Worm (Caenorhabditis elegans): ENCODE data around the gene eif-3.G.
A peak's percentile ranks its signal among the peaks of the same experiment; 100 is the strongest.

eif-3.G gene

DNA sequence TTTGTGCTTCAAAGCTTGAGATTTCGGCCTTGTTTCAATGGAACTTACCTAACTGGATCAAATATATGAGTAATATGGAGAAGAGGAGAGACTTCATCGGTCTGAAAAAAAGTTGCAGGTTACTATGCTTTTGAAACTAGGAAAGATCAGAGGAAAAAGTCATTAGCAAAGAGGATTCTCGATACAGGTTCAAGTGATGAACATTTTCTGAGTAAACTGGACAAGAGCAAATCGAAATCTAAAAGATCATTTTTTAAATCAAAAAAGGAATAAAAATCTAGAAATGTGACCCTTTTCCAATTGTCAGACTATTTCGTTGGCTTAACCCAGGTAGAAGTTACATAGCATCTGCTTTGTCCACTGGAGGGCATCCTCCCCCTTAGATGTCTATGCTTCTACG is 37.8 kb upstream of the eif-3.G start, which contains the start of gene skpo-1:
skpo-1 (minus strand) TSS at position 101 of the 400 bp plus-strand sequence.
- TF ChIP-seq zip-8 (tag; optimal IDR thresholded peaks at IDR 0.05) = no peak
- no peak for TF ChIP-seq unc-39 (tag; optimal IDR thresholded peaks at IDR 0.05)
- TF ChIP-seq elt-1 (tag; optimal IDR thresholded peaks at IDR 0.05; ENCODE audit: borderline replicate concordance, insufficient read depth) = no peak
- no peak for TF ChIP-seq nhr-76 (tag; optimal IDR thresholded peaks at IDR 0.05)
- no peak for TF ChIP-seq elt-3 (tag; optimal IDR thresholded peaks at IDR 0.05)
- TF ChIP-seq lin-32 (GFP tag; optimal IDR thresholded peaks at IDR 0.05) = no peak
- TF ChIP-seq tbx-8 (GFP tag; optimal IDR thresholded peaks at IDR 0.05) = no peak
- no peak for TF ChIP-seq pha-4 (tag; optimal IDR thresholded peaks at IDR 0.05)
- no peak for TF ChIP-seq nhr-28 (tag; optimal IDR thresholded peaks at IDR 0.05)
- TF ChIP-seq bed-3 (GFP tag; optimal IDR thresholded peaks at IDR 0.05) = no peak
- TF ChIP-seq nhr-12 (tag; optimal IDR thresholded peaks at IDR 0.05) = no peak

DNA sequence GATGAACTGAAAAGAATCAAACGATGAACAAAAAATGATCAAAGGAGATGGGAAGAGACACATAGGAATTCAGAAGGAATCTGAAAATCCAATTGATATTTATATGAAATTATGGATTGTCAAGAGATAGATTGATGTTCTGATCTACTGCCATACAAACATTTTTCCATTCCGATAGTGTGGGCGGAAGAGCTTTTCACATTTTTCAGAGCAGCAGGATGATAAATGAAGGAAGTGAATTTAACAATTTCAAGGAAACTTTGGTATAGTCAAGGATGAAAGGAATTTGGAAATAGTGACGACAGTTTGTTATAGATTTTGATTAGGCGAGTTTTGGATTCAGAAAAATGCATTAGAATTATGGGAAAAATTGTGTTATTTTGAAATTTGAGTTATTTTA is 37.3 kb upstream of the eif-3.G start, which contains the start of gene ubc-24:
ubc-24 (plus strand) TSS at position 301 of the 400 bp plus-strand sequence.
- TF ChIP-seq hlh-1 (tag; optimal IDR thresholded peaks at IDR 0.05) (no peak), cnd-1 (tag; optimal IDR thresholded peaks at IDR 0.05) (no peak), tbx-8 (GFP tag; optimal IDR thresholded peaks at IDR 0.05) (no peak), nhr-76 (tag; optimal IDR thresholded peaks at IDR 0.05) (no peak), drap-1 (GFP tag; optimal IDR thresholded peaks at IDR 0.05) (no peak), unc-39 (tag; optimal IDR thresholded peaks at IDR 0.05) (no peak), lin-32 (GFP tag; optimal IDR thresholded peaks at IDR 0.05) (no peak), ztf-11 (tag; optimal IDR thresholded peaks at IDR 0.05) (no peak), elt-1 (tag; optimal IDR thresholded peaks at IDR 0.05; ENCODE audit: borderline replicate concordance, insufficient read depth) (no peak), ham-2 (GFP tag; optimal IDR thresholded peaks at IDR 0.05) (no peak), snpc-4 (tag; optimal IDR thresholded peaks at IDR 0.05) (no peak), ces-1 (GFP tag; optimal IDR thresholded peaks at IDR 0.05) (no peak), ceh-83 (GFP tag; optimal IDR thresholded peaks at IDR 0.05) (no peak), unc-62 (GFP tag; optimal IDR thresholded peaks at IDR 0.05) (no peak)

DNA sequence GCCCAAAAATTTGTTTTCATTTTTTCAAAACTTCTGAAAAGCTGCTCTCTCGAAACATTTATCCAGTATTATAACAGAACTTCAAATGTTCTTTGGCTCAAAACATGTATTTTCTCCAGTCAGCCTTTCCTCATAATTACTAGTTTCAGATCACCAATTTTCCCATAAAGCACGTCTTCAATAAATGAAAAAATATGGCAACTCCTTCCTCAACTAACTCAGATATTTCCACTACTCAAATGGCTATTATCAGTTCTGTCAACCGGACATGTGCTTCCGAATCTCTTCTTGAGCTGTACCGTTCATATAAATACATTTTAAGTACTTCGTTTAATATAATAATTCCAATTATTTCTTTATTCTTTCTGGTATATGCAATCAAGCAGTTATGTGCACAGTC is 35.1 kb upstream of the eif-3.G start, which contains the start of gene sra-13:
sra-13 (plus strand) TSS at position 195 of the 400 bp plus-strand sequence.
- TF ChIP-seq unc-62 (GFP tag; optimal IDR thresholded peaks at IDR 0.05) (no peak), mep-1 (tag; optimal IDR thresholded peaks at IDR 0.05) (no peak), mab-5 (tag; optimal IDR thresholded peaks at IDR 0.05) (no peak), bed-3 (GFP tag; optimal IDR thresholded peaks at IDR 0.05) (no peak), nhr-237 (tag; optimal IDR thresholded peaks at IDR 0.05) (no peak), unc-120 (tag; optimal IDR thresholded peaks at IDR 0.05; ENCODE audit: poor library complexity, severe bottlenecking) (no peak), nhr-76 (tag; optimal IDR thresholded peaks at IDR 0.05) (no peak), lin-32 (GFP tag; optimal IDR thresholded peaks at IDR 0.05) (no peak), elt-3 (tag; optimal IDR thresholded peaks at IDR 0.05) (no peak), zip-8 (tag; optimal IDR thresholded peaks at IDR 0.05) (no peak)

DNA sequence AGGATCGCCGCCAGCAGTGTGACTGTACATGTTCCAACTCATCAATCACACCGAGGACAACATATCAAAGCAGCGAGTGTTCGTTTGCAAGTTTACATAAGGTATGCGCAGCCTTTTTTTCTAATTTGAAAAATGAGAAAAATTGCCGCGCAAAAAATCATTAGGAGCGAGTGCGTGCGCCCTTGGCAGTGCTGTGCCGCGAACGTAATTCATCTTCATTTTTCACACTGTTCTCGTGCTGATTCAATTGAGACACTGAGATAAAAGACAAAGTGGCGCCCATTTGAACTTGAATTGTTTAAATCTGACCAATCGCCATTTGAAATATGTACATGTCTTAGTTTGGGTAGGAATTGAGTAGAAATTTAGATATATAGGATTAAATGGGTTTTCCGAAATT is 33.0 kb upstream of the eif-3.G start:
- no peak for TF ChIP-seq hlh-1 (tag; optimal IDR thresholded peaks at IDR 0.05)
- no peak for TF ChIP-seq ztf-11 (tag; optimal IDR thresholded peaks at IDR 0.05)
- no peak for TF ChIP-seq unc-62 (GFP tag; optimal IDR thresholded peaks at IDR 0.05)
- no peak for TF ChIP-seq ceh-39 (tag; optimal IDR thresholded peaks at IDR 0.05)
- no peak for TF ChIP-seq lin-13 (tag; optimal IDR thresholded peaks at IDR 0.05)
- no peak for TF ChIP-seq drap-1 (GFP tag; optimal IDR thresholded peaks at IDR 0.05)
- TF ChIP-seq nhr-12 (tag; optimal IDR thresholded peaks at IDR 0.05) = no peak
- no peak for TF ChIP-seq pha-4 (tag; optimal IDR thresholded peaks at IDR 0.05)
- TF ChIP-seq mls-2 (tag; optimal IDR thresholded peaks at IDR 0.05) = no peak

DNA sequence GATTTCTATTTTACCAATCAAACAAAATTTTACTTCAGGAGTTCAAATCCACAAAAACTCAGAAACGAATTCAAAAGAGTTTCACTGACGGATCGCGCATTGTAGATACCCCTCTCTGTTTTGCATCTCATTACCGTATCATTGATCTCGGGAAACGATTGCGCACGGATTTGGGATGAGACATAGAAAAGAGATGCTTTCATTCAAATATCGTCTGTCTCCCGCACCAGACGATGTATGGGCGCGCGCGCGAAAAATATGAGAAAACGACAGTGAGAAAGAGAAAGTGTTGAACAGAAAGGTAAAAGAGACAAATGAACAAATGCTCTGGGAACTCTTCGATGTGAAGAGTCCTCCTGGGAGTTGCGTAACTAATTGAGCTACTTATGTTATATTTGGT is 31.6 kb upstream of the eif-3.G start:
- no peak for TF ChIP-seq lin-32 (GFP tag; optimal IDR thresholded peaks at IDR 0.05)
- no peak for TF ChIP-seq unc-39 (tag; optimal IDR thresholded peaks at IDR 0.05)
- TF ChIP-seq mls-2 (tag; optimal IDR thresholded peaks at IDR 0.05) = no peak
- TF ChIP-seq nhr-237 (tag; optimal IDR thresholded peaks at IDR 0.05) = no peak
- TF ChIP-seq lin-13 (tag; optimal IDR thresholded peaks at IDR 0.05) = no peak
- no peak for TF ChIP-seq mep-1 (tag; optimal IDR thresholded peaks at IDR 0.05)
- no peak for TF ChIP-seq unc-120 (tag; optimal IDR thresholded peaks at IDR 0.05; ENCODE audit: poor library complexity, severe bottlenecking)
- TF ChIP-seq snpc-4 (tag; optimal IDR thresholded peaks at IDR 0.05) = no peak
- no peak for TF ChIP-seq hlh-1 (tag; optimal IDR thresholded peaks at IDR 0.05)
- peak; percentile 7 for TF ChIP-seq blmp-1 (tag; optimal IDR thresholded peaks at IDR 0.05)
- TF ChIP-seq flh-1 (GFP tag; optimal IDR thresholded peaks at IDR 0.05) = no peak
- no peak for TF ChIP-seq ces-1 (GFP tag; optimal IDR thresholded peaks at IDR 0.05)
- TF ChIP-seq ceh-39 (tag; optimal IDR thresholded peaks at IDR 0.05) = no peak
- no peak for TF ChIP-seq M03D4.4 (tag; optimal IDR thresholded peaks at IDR 0.05)
- no peak for TF ChIP-seq ceh-83 (GFP tag; optimal IDR thresholded peaks at IDR 0.05)
- TF ChIP-seq elt-1 (tag; optimal IDR thresholded peaks at IDR 0.05; ENCODE audit: borderline replicate concordance, insufficient read depth) = peak; percentile 84
- TF ChIP-seq elt-3 (tag; optimal IDR thresholded peaks at IDR 0.05) = no peak
- no peak for TF ChIP-seq mab-5 (tag; optimal IDR thresholded peaks at IDR 0.05)
- no peak for TF ChIP-seq ceh-43 (GFP tag; optimal IDR thresholded peaks at IDR 0.05)
- TF ChIP-seq zip-8 (tag; optimal IDR thresholded peaks at IDR 0.05) = peak; percentile 77
- TF ChIP-seq drap-1 (GFP tag; optimal IDR thresholded peaks at IDR 0.05) = no peak
- no peak for TF ChIP-seq nhr-2 (tag; optimal IDR thresholded peaks at IDR 0.05)
- no peak for TF ChIP-seq unc-62 (GFP tag; optimal IDR thresholded peaks at IDR 0.05)

Data from whole organism, mixed stage, embryonic.